Fruit fly (Drosophila melanogaster): Measurements from ENCODE around the gene CG14694.

Gene CG14694

dm6 chr3R:10842422-10842821, 17.2 kb downstream of the CG14694 start:
- no peak for TF ChIP-seq CG8478 (optimal IDR thresholded peaks at IDR 0.05)
- TF ChIP-seq CTCF (optimal IDR thresholded peaks at IDR 0.05), result no peak

dm6 chr3R:10836924-10837323, 22.7 kb downstream of the CG14694 start:
- TF ChIP-seq CG8478 (optimal IDR thresholded peaks at IDR 0.05) (no peak), CTCF (optimal IDR thresholded peaks at IDR 0.05) (no peak)

- TF ChIP-seq CG8478 (optimal IDR thresholded peaks at IDR 0.05) (no peak), CTCF (optimal IDR thresholded peaks at IDR 0.05) (no peak)
Observed at dm6 chr3R:10834893-10835292, 24.7 kb downstream of the CG14694 start.

dm6 chr3R:10832526-10833165, 27.0 kb downstream of the CG14694 start:
- TF ChIP-seq CG8478 (optimal IDR thresholded peaks at IDR 0.05) (no peak), CTCF (optimal IDR thresholded peaks at IDR 0.05) (no peak)

- TF ChIP-seq CG8478 (optimal IDR thresholded peaks at IDR 0.05) (no peak), CTCF (optimal IDR thresholded peaks at IDR 0.05) (no peak)
Observed at dm6 chr3R:10829746-10830145, 29.9 kb downstream of the CG14694 start.

- no peak for TF ChIP-seq CTCF (optimal IDR thresholded peaks at IDR 0.05)
- no peak for TF ChIP-seq CG8478 (optimal IDR thresholded peaks at IDR 0.05)
Observed at dm6 chr3R:10828688-10829087, 30.9 kb downstream of the CG14694 start.

dm6 chr3R:10826796-10827524, 32.7 kb downstream of the CG14694 start, which contains the start of gene Cad86C:
Gene Cad86C (plus strand): TSS chr3R:10827079.
- TF ChIP-seq CTCF (optimal IDR thresholded peaks at IDR 0.05) (no peak), CG8478 (optimal IDR thresholded peaks at IDR 0.05) (no peak)

dm6 chr3R:10815032-10815431, 44.6 kb downstream of the CG14694 start, which contains the start of the genes CG14693 and TTLL15:
Gene CG14693 (minus strand): TSS chr3R:10815047.
Gene TTLL15 (plus strand): TSS chr3R:10815288.
- no peak for TF ChIP-seq CG8478 (optimal IDR thresholded peaks at IDR 0.05)
- TF ChIP-seq CTCF (optimal IDR thresholded peaks at IDR 0.05), result no peak

All from S2 (cell line).